Fruit fly (Drosophila melanogaster) whole organism, embryonic: Measurements from ENCODE around the gene CG6567.
A peak's percentile ranks its signal among the peaks of the same experiment; 100 is the strongest.

Experiments
- ATbp ChIP-seq: fragments of 200-800 bp; sonication (Bioruptor generic); optimal IDR thresholded peaks from 2 replicates; lab custom pipeline; 2017; ENCODE audit warnings: missing biosample characterization, mild to moderate bottlenecking, missing genetic modification characterization, missing genetic modification reagents
- Aef1 ChIP-seq: fragments of 200-800 bp; sonication (Bioruptor generic); IDR thresholded peaks from 3 replicates; pipeline ENCODE4 v1.3.6; 2022; ENCODE audit warnings: missing biosample characterization, missing genetic modification characterization
- Awh ChIP-seq: fragments of 200-800 bp; sonication (Bioruptor generic); IDR thresholded peaks from 2 replicates; pipeline ENCODE4, ENCODE4 v1.3.6; 2022; ENCODE audit warnings: missing biosample characterization, missing genetic modification characterization
- CG1024 ChIP-seq: fragments of 200-800 bp; sonication (Bioruptor generic); IDR thresholded peaks from 2 replicates; pipeline ENCODE4 v1.3.6; 2022; ENCODE audit warnings: missing biosample characterization, missing genetic modification characterization
- CG10979 ChIP-seq: fragments of 200-800 bp; sonication (Bioruptor generic); optimal IDR thresholded peaks from 2 replicates; lab custom pipeline; 2018; ENCODE audit warnings: missing biosample characterization, mild to moderate bottlenecking, missing genetic modification characterization, moderate library complexity
- CG11560 ChIP-seq: fragments of 200-800 bp; sonication (Bioruptor generic); IDR thresholded peaks from 3 replicates; pipeline ENCODE4 v1.3.6; 2022; ENCODE audit warnings: missing biosample characterization, missing genetic modification characterization
- CG11695 ChIP-seq: fragments of 200-800 bp; sonication (Bioruptor generic); IDR thresholded peaks from 3 replicates; pipeline ENCODE4 v1.3.6; 2022; ENCODE audit warnings: missing biosample characterization, missing genetic modification characterization
- CG12155 ChIP-seq: fragments of 200-800 bp; sonication (Bioruptor generic); optimal IDR thresholded peaks from 3 replicates; lab custom pipeline; 2016; ENCODE audit warnings: missing biosample characterization, missing genetic modification characterization
- CG12744 ChIP-seq: fragments of 200-800 bp; sonication (Bioruptor generic); optimal IDR thresholded peaks from 2 replicates; lab custom pipeline; 2016; ENCODE audit warnings: missing biosample characterization, missing genetic modification characterization
- CG15696 ChIP-seq: fragments of 200-800 bp; sonication (Bioruptor generic); optimal IDR thresholded peaks from 2 replicates; lab custom pipeline; 2019; ENCODE audit warnings: missing biosample characterization, mild to moderate bottlenecking, missing genetic modification characterization, moderate library complexity
- CG17361 ChIP-seq: fragments of 200-800 bp; sonication (Bioruptor generic); IDR thresholded peaks from 3 replicates; pipeline ENCODE4 v1.3.6; 2022; ENCODE audit warnings: missing biosample characterization, missing genetic modification characterization
- CG17612 ChIP-seq: fragments of 200-800 bp; sonication (Bioruptor generic); IDR thresholded peaks from 2 replicates; pipeline ENCODE4 v1.3.6; 2022; ENCODE audit warnings: missing biosample characterization, missing genetic modification characterization
- CG30020 ChIP-seq: fragments of 200-800 bp; optimal IDR thresholded peaks from 2 replicates; lab custom pipeline; 2019; ENCODE audit warnings: missing biosample characterization, mild to moderate bottlenecking, missing genetic modification characterization, moderate library complexity
- CG3281 ChIP-seq: fragments of 200-800 bp; sonication (Bioruptor generic); optimal IDR thresholded peaks from 3 replicates; lab custom pipeline; 2017; ENCODE audit warnings: missing biosample characterization, mild to moderate bottlenecking, missing genetic modification characterization
- CG34376 ChIP-seq: fragments of 200-800 bp; sonication (Bioruptor generic); optimal IDR thresholded peaks from 2 replicates; lab custom pipeline; 2018; ENCODE audit warnings: missing biosample characterization, mild to moderate bottlenecking, missing genetic modification characterization
- CG5180 ChIP-seq: fragments of 200-800 bp; sonication (Bioruptor generic); optimal IDR thresholded peaks from 3 replicates; lab custom pipeline; 2017; ENCODE audit warnings: missing biosample characterization, missing genetic modification characterization, mild to moderate bottlenecking, moderate library complexity, missing genetic modification reagents
- CG9437 ChIP-seq: fragments of 200-800 bp; sonication (Bioruptor generic); optimal IDR thresholded peaks from 2 replicates; lab custom pipeline; 2018; ENCODE audit warnings: missing biosample characterization, mild to moderate bottlenecking, missing genetic modification characterization
- CoRest ChIP-seq: fragments of 200-800 bp; sonication (Bioruptor generic); optimal IDR thresholded peaks from 3 replicates; lab custom pipeline; 2018; ENCODE audit warnings: missing biosample characterization, mild to moderate bottlenecking, missing genetic modification characterization, moderate library complexity
- D ChIP-seq, 2 experiments: fragments of 200-800 bp in 1 of 2; fragments of >200 bp in 1 of 2; sonication (Bioruptor generic) in 1 of 2; optimal IDR thresholded peaks; 2 replicates in 1 of 2; 3 replicates in 1 of 2; lab custom pipeline; 2017; ENCODE audit warnings: mild to moderate bottlenecking in 1 of 2, missing biosample characterization in 1 of 2, missing genetic modification characterization in 1 of 2, missing genetic modification reagents in 1 of 2
- Hr78 ChIP-seq, 2 experiments: fragments of 200-800 bp in 1 of 2; fragments of >200 bp in 1 of 2; sonication (Bioruptor generic) in 1 of 2; optimal IDR thresholded peaks; 2 replicates each; lab custom pipeline; 2017 to 2019; ENCODE audit warnings: missing biosample characterization in 2 of 2, missing genetic modification characterization in 2 of 2, mild to moderate bottlenecking in 1 of 2, moderate library complexity in 1 of 2
- Lpt ChIP-seq: fragments of >200 bp; optimal IDR thresholded peaks from 2 replicates; lab custom pipeline; 2018; ENCODE audit warnings: missing biosample characterization, missing genetic modification characterization
- MBD-R2 ChIP-seq: fragments of 200-800 bp; sonication (Bioruptor generic); IDR thresholded peaks from 2 replicates; pipeline ENCODE4 v1.3.6; 2022; ENCODE audit warnings: missing biosample characterization, missing genetic modification characterization
- NC2β ChIP-seq: fragments of 200-800 bp; sonication (Bioruptor generic); optimal IDR thresholded peaks from 2 replicates; lab custom pipeline; 2016; ENCODE audit warnings: missing biosample characterization, missing genetic modification characterization
- Pdp1 ChIP-seq, 2 experiments: fragments of 200-800 bp; sonication (Bioruptor generic); optimal IDR thresholded peaks; 3 replicates each; lab custom pipeline; 2016; ENCODE audit warnings: missing biosample characterization in 2 of 2, missing genetic modification characterization in 2 of 2, mild to moderate bottlenecking in 1 of 2, moderate library complexity in 1 of 2
- Scr ChIP-seq: fragments of 200-800 bp; sonication (Bioruptor generic); IDR thresholded peaks from 2 replicates; pipeline ENCODE4 v1.3.6; 2022; ENCODE audit warnings: missing biosample characterization, missing genetic modification characterization; ENCODE audit not compliant: partially characterized antibody
- Tbp ChIP-seq: fragments of >200 bp; optimal IDR thresholded peaks from 2 replicates; lab custom pipeline; 2018; ENCODE audit warnings: missing biosample characterization, missing genetic modification characterization
- ap ChIP-seq: fragments of 200-800 bp; sonication (Bioruptor generic); IDR thresholded peaks from 2 replicates; pipeline ENCODE4 v1.3.6; 2022; ENCODE audit warnings: missing biosample characterization, missing genetic modification characterization
- ash1 ChIP-seq: fragments of 200-800 bp; sonication (Bioruptor generic); optimal IDR thresholded peaks from 2 replicates; lab custom pipeline; 2018; ENCODE audit warnings: missing biosample characterization, mild to moderate bottlenecking, missing genetic modification characterization
- az2 ChIP-seq: fragments of 200-800 bp; sonication (Bioruptor generic); optimal IDR thresholded peaks from 3 replicates; lab custom pipeline; 2016; ENCODE audit warnings: missing biosample characterization, missing genetic modification characterization
- dmrt11E ChIP-seq: fragments of 200-800 bp; sonication (Bioruptor generic); optimal IDR thresholded peaks from 3 replicates; lab custom pipeline; 2018; ENCODE audit warnings: missing biosample characterization, mild to moderate bottlenecking, missing genetic modification characterization, moderate library complexity
- ems ChIP-seq: fragments of 200-800 bp; sonication (Bioruptor generic); optimal IDR thresholded peaks from 3 replicates; lab custom pipeline; 2016; ENCODE audit warnings: missing biosample characterization, missing genetic modification characterization
- ftz-f1 ChIP-seq: fragments of 200-800 bp; sonication (Bioruptor generic); optimal IDR thresholded peaks from 2 replicates; lab custom pipeline; 2016; ENCODE audit warnings: missing biosample characterization, missing genetic modification characterization
- gcm2 ChIP-seq: fragments of 200-800 bp; sonication (Bioruptor generic); optimal IDR thresholded peaks from 2 replicates; lab custom pipeline; 2016; ENCODE audit warnings: missing biosample characterization, missing genetic modification characterization
- kni ChIP-seq: fragments of 200-800 bp; sonication (Bioruptor generic); optimal IDR thresholded peaks from 3 replicates; lab custom pipeline; 2017; ENCODE audit warnings: mild to moderate bottlenecking, missing biosample characterization, missing genetic modification reagents, missing genetic modification characterization
- lbe ChIP-seq: fragments of 200-800 bp; sonication (Bioruptor generic); optimal IDR thresholded peaks from 2 replicates; lab custom pipeline; 2016; ENCODE audit warnings: missing biosample characterization, mild to moderate bottlenecking, missing genetic modification characterization
- luna ChIP-seq: fragments of 200-800 bp; sonication (Bioruptor generic); optimal IDR thresholded peaks from 2 replicates; lab custom pipeline; 2016; ENCODE audit warnings: missing biosample characterization, missing genetic modification characterization
- mam ChIP-seq: fragments of 200-800 bp; sonication (Bioruptor generic); optimal IDR thresholded peaks from 3 replicates; lab custom pipeline; 2016; ENCODE audit warnings: missing biosample characterization, missing genetic modification characterization
- nom ChIP-seq: fragments of 200-800 bp; sonication (Bioruptor generic); optimal IDR thresholded peaks from 2 replicates; lab custom pipeline; 2017; ENCODE audit warnings: missing biosample characterization, missing genetic modification characterization, mild to moderate bottlenecking, moderate library complexity, missing genetic modification reagents
- org-1 ChIP-seq: fragments of 200-800 bp; sonication (Bioruptor generic); optimal IDR thresholded peaks from 2 replicates; lab custom pipeline; 2017; ENCODE audit warnings: missing biosample characterization, missing genetic modification characterization
- phol ChIP-seq: fragments of 200-800 bp; sonication (Bioruptor generic); optimal IDR thresholded peaks from 3 replicates; lab custom pipeline; 2018; ENCODE audit warnings: missing biosample characterization, mild to moderate bottlenecking, missing genetic modification characterization, moderate library complexity
- repo ChIP-seq: fragments of 200-800 bp; sonication (Bioruptor generic); optimal IDR thresholded peaks from 2 replicates; lab custom pipeline; 2016; ENCODE audit warnings: missing biosample characterization, missing genetic modification characterization
- run ChIP-seq: fragments of 200-800 bp; sonication (Bioruptor generic); optimal IDR thresholded peaks from 3 replicates; lab custom pipeline; 2018; ENCODE audit warnings: missing biosample characterization, mild to moderate bottlenecking, missing genetic modification characterization
- salm ChIP-seq: fragments of 200-800 bp; sonication (Bioruptor generic); optimal IDR thresholded peaks from 2 replicates; lab custom pipeline; 2018; ENCODE audit warnings: missing biosample characterization, mild to moderate bottlenecking, missing genetic modification characterization
- sens ChIP-seq: fragments of 200-800 bp; sonication (Bioruptor generic); peaks from one replicate; lab custom pipeline; 2016; ENCODE audit warnings: missing biosample characterization, missing genetic modification characterization
- sim ChIP-seq: fragments of 200-800 bp; sonication (Bioruptor generic); IDR thresholded peaks from 2 replicates; pipeline ENCODE4 v1.3.6; 2022; ENCODE audit warnings: missing biosample characterization, missing genetic modification characterization
- sqz ChIP-seq: fragments of 200-800 bp; sonication (Bioruptor generic); optimal IDR thresholded peaks from 3 replicates; lab custom pipeline; 2018; ENCODE audit warnings: missing biosample characterization, mild to moderate bottlenecking, missing genetic modification characterization
- sug ChIP-seq: fragments of 200-800 bp; optimal IDR thresholded peaks from 2 replicates; lab custom pipeline; 2019; ENCODE audit warnings: missing biosample characterization, mild to moderate bottlenecking, missing genetic modification characterization, moderate library complexity
- tio ChIP-seq: fragments of 200-800 bp; sonication (Bioruptor generic); optimal IDR thresholded peaks from 2 replicates; lab custom pipeline; 2017; ENCODE audit warnings: missing biosample characterization, missing genetic modification characterization, inconsistent platforms
- vfl ChIP-seq: fragments of 200-800 bp; sonication (Bioruptor generic); optimal IDR thresholded peaks from 2 replicates; lab custom pipeline; 2016; ENCODE audit warnings: missing biosample characterization, missing genetic modification characterization

Gene CG6567

DNA sequence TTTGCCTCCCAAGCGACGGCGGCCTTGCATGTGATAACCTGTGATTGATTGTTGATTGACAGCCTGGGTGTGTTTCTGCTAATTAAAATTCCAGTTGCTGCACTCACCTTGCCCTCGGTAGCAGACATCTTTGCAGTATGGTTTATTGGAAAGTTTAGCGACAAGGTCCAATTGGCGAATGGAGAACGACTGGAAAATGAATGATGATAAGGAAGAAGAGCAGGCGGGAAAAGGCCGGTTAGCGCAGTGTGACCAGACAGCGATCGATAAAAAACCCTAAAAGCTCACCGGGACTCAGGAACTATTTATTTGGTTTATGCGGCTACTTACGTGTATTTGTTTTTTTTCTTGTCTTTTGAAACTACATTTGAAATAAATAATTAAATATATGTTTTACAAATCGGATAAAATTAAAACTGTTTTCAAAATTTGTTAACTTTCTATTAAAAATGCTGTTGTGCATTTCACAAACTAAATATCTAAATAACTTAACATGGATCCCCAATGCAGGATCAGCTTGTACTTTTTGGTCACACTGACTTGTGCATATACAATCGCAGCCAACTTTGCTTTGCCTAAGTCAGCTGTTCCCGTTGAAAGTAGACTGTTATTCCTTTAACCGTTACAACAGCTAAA lies 18.0 kb upstream of the CG6567 start, which contains the start of gene Fdh (continued):
- peak; percentile 21 for TF ChIP-seq ems (GFP tag; lab: Kevin White, UChicago)
- no peak for TF ChIP-seq tio (GFP tag; lab: Kevin White, UChicago)
- peak; percentile 55 for TF ChIP-seq ftz-f1 (GFP tag; lab: Kevin White, UChicago)
- peak; percentile 19 for TF ChIP-seq vfl
- peak; percentile 18 for TF ChIP-seq CG9437
- TF ChIP-seq ATbp = no peak
- TF ChIP-seq repo (GFP tag; lab: Kevin White, UChicago) = peak; percentile 0
- TF ChIP-seq sqz (GFP tag; lab: Kevin White, UChicago) = peak; percentile 60
- peak; percentile 84 for TF ChIP-seq CoRest (tag; lab: Kevin White, UChicago)
- TF ChIP-seq CG12155 (GFP tag; lab: Kevin White, UChicago) = peak; percentile 44
- peak; percentile 5 for TF ChIP-seq salm
- peak; percentile 7 for TF ChIP-seq NC2β (GFP tag; lab: Kevin White, UChicago)
- peak; percentile 3 for TF ChIP-seq D (optimal IDR thresholded peaks at IDR 0.05; lab: Kevin White, UChicago)
- no peak for TF ChIP-seq D (GFP tag; optimal IDR thresholded peaks at IDR 0.05; lab: Kevin White, UChicago)
- TF ChIP-seq az2 = peak; percentile 22
- no peak for TF ChIP-seq sim (GFP tag; lab: Robert Waterston, UW)
- TF ChIP-seq CG30020 = peak; percentile 39
- TF ChIP-seq phol (tag; lab: Kevin White, UChicago) = peak; percentile 78
- peak; percentile 19; the same call in 1 of the 3 replicates for TF ChIP-seq CG11695 (GFP tag; lab: Robert Waterston, UW)
- TF ChIP-seq org-1 (GFP tag; lab: Kevin White, UChicago) = peak; percentile 8
- no peak for TF ChIP-seq CG11560 (tag; lab: Robert Waterston, UW)
- TF ChIP-seq CG5180 = peak; percentile 4

DNA sequence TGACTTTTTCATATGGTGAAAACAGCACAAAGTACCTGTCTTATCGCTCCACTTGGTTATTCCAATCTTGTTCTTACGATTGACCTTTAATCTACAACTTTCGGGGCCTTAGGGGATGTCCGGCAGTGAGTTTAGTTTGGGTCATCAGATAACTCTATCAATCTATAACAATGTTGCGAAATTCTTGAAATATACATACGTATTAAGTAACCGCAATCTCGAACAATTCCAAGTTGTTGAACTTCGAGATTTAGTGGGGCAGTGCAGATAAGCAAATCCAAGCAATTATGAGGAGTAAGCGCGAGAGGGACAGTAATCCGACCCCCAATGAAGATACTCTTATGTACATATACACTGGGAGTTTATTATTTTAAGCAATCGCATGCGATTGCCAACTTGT lies 16.3 kb upstream of the CG6567 start:
- no peak for TF ChIP-seq CG17361
- TF ChIP-seq CG12744 (GFP tag; lab: Kevin White, UChicago) = no peak
- TF ChIP-seq CG15696 (tag; lab: Kevin White, UChicago) = no peak
- peak in 1 of 2 experiments; percentile 12 for TF ChIP-seq Hr78 (GFP tag; optimal IDR thresholded peaks at IDR 0.05; lab: Kevin White, UChicago)
- TF ChIP-seq Pdp1 (GFP tag; optimal IDR thresholded peaks at IDR 0.05; lab: Kevin White, UChicago) = peak in 1 of 2 experiments; percentile 58
- no peak for TF ChIP-seq luna
- TF ChIP-seq Lpt = no peak
- TF ChIP-seq sug (tag; lab: Kevin White, UChicago) = peak; percentile 92
- peak; percentile 37 for TF ChIP-seq sens (GFP tag; lab: Kevin White, UChicago)
- no peak for TF ChIP-seq nom (GFP tag; lab: Kevin White, UChicago)
- TF ChIP-seq Aef1 (GFP tag; lab: Robert Waterston, UW) = no peak
- peak; percentile 20 for TF ChIP-seq CG34376
- TF ChIP-seq gcm2 = no peak
- no peak for TF ChIP-seq CG1024 (GFP tag; lab: Robert Waterston, UW)

DNA sequence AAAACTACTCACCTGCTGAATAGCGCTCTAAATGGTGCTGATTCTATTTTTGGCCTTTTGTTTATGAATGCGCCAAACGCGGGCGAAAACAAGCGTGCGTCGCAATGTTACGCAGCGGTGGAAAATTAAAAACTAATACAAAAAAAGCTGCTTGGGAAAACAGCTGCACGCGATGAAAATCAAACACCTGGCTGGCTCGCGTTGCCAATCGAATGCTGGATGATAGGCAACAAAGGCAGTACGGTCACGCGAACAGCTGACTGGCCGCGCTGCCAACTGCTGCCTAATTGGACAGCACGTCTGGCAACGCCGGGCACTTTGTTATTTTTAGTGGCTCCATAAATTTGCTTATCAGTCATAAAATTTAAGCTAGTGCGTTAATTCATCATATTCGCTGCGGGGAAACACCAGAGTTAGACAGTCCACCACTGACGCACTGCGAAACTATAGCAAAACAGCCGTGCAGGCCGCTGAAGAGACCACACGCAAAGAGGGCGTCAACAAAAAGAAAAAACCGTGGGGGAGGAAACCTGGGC lies 14.2 kb upstream of the CG6567 start, which contains the start of the genes SelR and Tsp86D:
Gene SelR (minus strand): TSS at position 216 of the 536 bp plus-strand sequence.
Gene Tsp86D (plus strand): TSS at position 282 of the 536 bp plus-strand sequence.
- TF ChIP-seq CG10979 (tag; lab: Kevin White, UChicago) = peak; percentile 24
- peak; percentile 25 for TF ChIP-seq run (tag; lab: Kevin White, UChicago)
- TF ChIP-seq kni (GFP tag; lab: Kevin White, UChicago) = peak; percentile 16
- TF ChIP-seq ap (GFP tag; lab: Robert Waterston, UW) = no peak
- no peak; the same call in 1 of the 2 replicates for TF ChIP-seq Awh (GFP tag; lab: Robert Waterston, UW)
- no peak for TF ChIP-seq lbe (GFP tag; lab: Kevin White, UChicago)
- TF ChIP-seq dmrt11E (tag; lab: Kevin White, UChicago) = no peak
- TF ChIP-seq CG17612 (GFP tag; lab: Robert Waterston, UW) = no peak
- TF ChIP-seq MBD-R2 (GFP tag; lab: Robert Waterston, UW) = peak; percentile 97
- TF ChIP-seq ash1 = no peak
- peak; percentile 68 for TF ChIP-seq Scr (GFP tag; lab: Robert Waterston, UW)
- TF ChIP-seq mam (GFP tag; lab: Kevin White, UChicago) = no peak
- TF ChIP-seq Tbp (GFP tag; lab: Kevin White, UChicago) = no peak
- peak; percentile 69 for TF ChIP-seq CG3281 (GFP tag; lab: Kevin White, UChicago)
